Fruit fly (Drosophila melanogaster) Kc167 (cell line): ENCODE measurements around the gene mthl10.

ENCODE experiments used
- Myc ChIP-seq: fragments of >200 bp; optimal IDR thresholded peaks from 2 replicates; lab custom pipeline; 2017; ENCODE audit warnings: missing external identifiers
- Sin3A ChIP-seq: fragments of >200 bp; optimal IDR thresholded peaks from 2 replicates; lab custom pipeline; 2018; ENCODE audit warnings: missing external identifiers
- h ChIP-seq: fragments of >200 bp; optimal IDR thresholded peaks from 3 replicates; lab custom pipeline; 2018; ENCODE audit warnings: missing external identifiers
- insv ChIP-seq: fragments of >200 bp; optimal IDR thresholded peaks from 3 replicates; lab custom pipeline; 2018; ENCODE audit warnings: missing external identifiers
- psq ChIP-seq: fragments of >200 bp; optimal IDR thresholded peaks from 2 replicates; lab custom pipeline; 2017; ENCODE audit warnings: missing external identifiers

DNA sequence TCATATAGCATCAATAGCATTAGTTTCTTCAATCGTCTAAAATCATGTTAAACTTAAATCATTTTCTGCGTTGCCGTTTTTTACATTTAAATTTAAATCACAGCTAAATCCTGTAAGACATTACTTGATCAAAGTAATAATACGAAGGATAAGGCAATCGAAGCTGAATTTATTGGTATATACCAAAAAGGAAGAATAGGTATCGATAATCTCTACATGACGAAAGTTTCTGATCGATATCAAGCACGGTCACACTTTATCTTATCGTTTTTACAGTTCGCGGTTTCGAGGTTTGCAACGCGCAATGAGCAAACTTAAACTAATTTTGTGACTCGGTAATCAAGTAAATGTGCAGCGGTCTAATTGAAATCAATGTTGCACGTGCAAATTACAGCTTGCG, 14.9 kb downstream of the mthl10 start, which contains the start of the genes Atac3 and Ptpmeg:
- TF ChIP-seq Myc (lab: Kevin White, UChicago) (no peak), psq (lab: Kevin White, UChicago) (no peak), insv (lab: Kevin White, UChicago) (no peak), h (lab: Kevin White, UChicago) (no peak), Sin3A (lab: Kevin White, UChicago) (no peak)
